Worm (Caenorhabditis elegans): ENCODE measurements around the gene nep-8.

DNA sequence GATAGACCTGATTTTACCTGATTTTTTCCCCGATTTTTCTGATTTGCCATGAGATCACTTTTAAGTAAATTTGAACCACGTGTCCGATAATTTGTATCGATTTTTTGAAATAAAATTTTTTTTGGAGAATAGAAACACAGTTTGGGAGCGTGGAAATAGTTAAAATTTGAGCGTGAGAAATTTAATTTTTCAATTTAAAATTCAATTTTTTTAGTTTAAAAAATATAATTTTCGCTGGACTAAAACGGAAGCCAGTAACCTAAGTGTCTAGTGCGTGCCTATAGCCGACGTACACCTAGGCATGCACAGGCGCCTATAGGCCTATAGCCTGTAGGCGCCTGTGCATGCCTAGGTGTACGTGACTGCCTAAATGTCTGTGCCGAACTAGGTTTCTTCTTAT, 4.4 kb upstream of the nep-8 start, which contains the start of gene nep-9:
- TF ChIP-seq pes-1 (GFP tag; IDR thresholded peaks at IDR 0.05): no peak
- no peak for TF ChIP-seq ceh-13 (GFP tag; optimal IDR thresholded peaks at IDR 0.05)
- no peak for TF ChIP-seq tra-4 (tag; optimal IDR thresholded peaks at IDR 0.05)
- no peak for TF ChIP-seq hmbx-1 (tag; optimal IDR thresholded peaks at IDR 0.05)
- TF ChIP-seq ama-1 (optimal IDR thresholded peaks at IDR 0.05): no peak
